Worm (Caenorhabditis elegans): ENCODE measurements around the gene vti-1.
A peak's percentile ranks its signal among the peaks of the same experiment; 100 is the strongest.

vti-1 gene

ce11 chrIV:14767693-14768251, 1.3 kb upstream of the vti-1 start, which contains the start of the genes mrps-7 and Y57G11C.3 (continued):
- no peak for TF ChIP-seq rec-8 (tag; optimal IDR thresholded peaks at IDR 0.05)
- no peak for TF ChIP-seq atf-7 (tag; optimal IDR thresholded peaks at IDR 0.05)
- TF ChIP-seq F22D6.2 (tag; optimal IDR thresholded peaks at IDR 0.05), result no peak
- TF ChIP-seq F55B11.4 (tag; optimal IDR thresholded peaks at IDR 0.05; ENCODE audit: borderline replicate concordance, insufficient read depth), result no peak
- no peak for TF ChIP-seq Y56A3A.18 (GFP tag; IDR thresholded peaks at IDR 0.05)
- no peak for TF ChIP-seq mel-28 (tag; optimal IDR thresholded peaks at IDR 0.05; ENCODE audit: borderline replicate concordance)
- peak; percentile 99 for TF ChIP-seq hmg-1.2 (GFP tag; IDR thresholded peaks at IDR 0.05)
- peak; percentile 89 for TF ChIP-seq lin-40 (tag; optimal IDR thresholded peaks at IDR 0.05)
- peak; percentile 79 for TF ChIP-seq pbrm-1 (GFP tag; IDR thresholded peaks at IDR 0.05)

- TF ChIP-seq repo-1 (tag; optimal IDR thresholded peaks at IDR 0.05), result no peak
- no peak for TF ChIP-seq D2030.7 (GFP tag; IDR thresholded peaks at IDR 0.05)
- no peak for TF ChIP-seq pbrm-1 (GFP tag; IDR thresholded peaks at IDR 0.05)
- TF ChIP-seq snpc-1.1 (tag; optimal IDR thresholded peaks at IDR 0.05; ENCODE audit: insufficient read depth), result no peak
- no peak for TF ChIP-seq C06A6.2 (GFP tag; conservative IDR thresholded peaks at IDR 0.05)
- no peak for TF ChIP-seq K11D2.4 (GFP tag; IDR thresholded peaks at IDR 0.05)
- TF ChIP-seq nhr-27 (tag; optimal IDR thresholded peaks at IDR 0.05), result no peak
- no peak for TF ChIP-seq somi-1 (GFP tag; optimal IDR thresholded peaks at IDR 0.05)
- no peak for TF ChIP-seq madf-6 (GFP tag; IDR thresholded peaks at IDR 0.05)
Measured at ce11 chrIV:14765336-14765735, 1.1 kb downstream of the vti-1 start, which contains the start of gene Y57G11C.5. Gene Y57G11C.5, minus strand, starts transcription at chrIV:14765436.

ce11 chrIV:14764719-14765173, 1.7 kb downstream of the vti-1 start:
- TF ChIP-seq lin-26 (GFP tag; IDR thresholded peaks at IDR 0.05), result peak; percentile 88; the same call in 1 of the 2 replicates
- peak; percentile 96 for TF ChIP-seq snpc-1.1 (tag; optimal IDR thresholded peaks at IDR 0.05; ENCODE audit: insufficient read depth)
- TF ChIP-seq madf-8 (GFP tag; conservative IDR thresholded peaks at IDR 0.05), result peak; percentile 99
- TF ChIP-seq hlh-12 (tag; optimal IDR thresholded peaks at IDR 0.05), result no peak
- 0 out of 2 replicates have a peak, but pooled peaks have one; percentile 26 for TF ChIP-seq egl-44 (GFP tag; IDR thresholded peaks at IDR 0.05)
- TF ChIP-seq dpff-1 (tag; optimal IDR thresholded peaks at IDR 0.05), result no peak
- TF ChIP-seq mes-4 (tag; optimal IDR thresholded peaks at IDR 0.05), result no peak
- no peak for TF ChIP-seq egl-18 (GFP tag; IDR thresholded peaks at IDR 0.05)
- TF ChIP-seq zfh-2 (GFP tag; conservative IDR thresholded peaks at IDR 0.05), result peak; percentile 67
- peak; percentile 97 for TF ChIP-seq hmg-1.2 (GFP tag; IDR thresholded peaks at IDR 0.05)
- TF ChIP-seq hrde-1 (tag; optimal IDR thresholded peaks at IDR 0.05; ENCODE audit: borderline replicate concordance), result peak; percentile 53
- TF ChIP-seq nhr-90 (tag; optimal IDR thresholded peaks at IDR 0.05), result no peak
- TF ChIP-seq somi-1 (GFP tag; optimal IDR thresholded peaks at IDR 0.05), result no peak
- TF ChIP-seq F23B12.7 (tag; optimal IDR thresholded peaks at IDR 0.05; ENCODE audit: insufficient read depth), result peak; percentile 38
- peak; percentile 91 for TF ChIP-seq B0336.3 (GFP tag; IDR thresholded peaks at IDR 0.05)
- peak; percentile 27 for TF ChIP-seq ceh-27 (GFP tag; optimal IDR thresholded peaks at IDR 0.05)
- no peak for TF ChIP-seq let-607 (tag; optimal IDR thresholded peaks at IDR 0.05)
- TF ChIP-seq ztf-22 (GFP tag; optimal IDR thresholded peaks at IDR 0.05), result no peak
- TF ChIP-seq madf-10 (tag; optimal IDR thresholded peaks at IDR 0.05), result no peak
- TF ChIP-seq ztf-26 (tag; optimal IDR thresholded peaks at IDR 0.05), result no peak
- TF ChIP-seq unc-62 (GFP tag; optimal IDR thresholded peaks at IDR 0.05), result no peak
- TF ChIP-seq sdz-38 (tag; optimal IDR thresholded peaks at IDR 0.05), result no peak
- peak; percentile 95 for TF ChIP-seq snpc-1.3 (tag; optimal IDR thresholded peaks at IDR 0.05; ENCODE audit: insufficient read depth)
- peak; percentile 96 for TF ChIP-seq pbrm-1 (GFP tag; IDR thresholded peaks at IDR 0.05)
- TF ChIP-seq nhr-80 (tag; optimal IDR thresholded peaks at IDR 0.05), result no peak
- TF ChIP-seq repo-1 (tag; optimal IDR thresholded peaks at IDR 0.05), result peak; percentile 1
- peak; percentile 98 for TF ChIP-seq D2030.7 (GFP tag; IDR thresholded peaks at IDR 0.05)
- TF ChIP-seq Y53G8AR.9 (GFP tag; conservative IDR thresholded peaks at IDR 0.05), result peak; percentile 71
- TF ChIP-seq dpl-1 (GFP tag; optimal IDR thresholded peaks at IDR 0.05), result no peak
- TF ChIP-seq hsf-1 (GFP tag; IDR thresholded peaks at IDR 0.05), result peak; percentile 57
- TF ChIP-seq hmg-20 (GFP tag; IDR thresholded peaks at IDR 0.05), result peak; percentile 45; the same call in 1 of the 2 replicates
- TF ChIP-seq lsl-1 (GFP tag; optimal IDR thresholded peaks at IDR 0.05), result peak; percentile 96

All from whole organism, young adult.